Worm (Caenorhabditis elegans): ENCODE results near the gene nas-31.

DNA sequence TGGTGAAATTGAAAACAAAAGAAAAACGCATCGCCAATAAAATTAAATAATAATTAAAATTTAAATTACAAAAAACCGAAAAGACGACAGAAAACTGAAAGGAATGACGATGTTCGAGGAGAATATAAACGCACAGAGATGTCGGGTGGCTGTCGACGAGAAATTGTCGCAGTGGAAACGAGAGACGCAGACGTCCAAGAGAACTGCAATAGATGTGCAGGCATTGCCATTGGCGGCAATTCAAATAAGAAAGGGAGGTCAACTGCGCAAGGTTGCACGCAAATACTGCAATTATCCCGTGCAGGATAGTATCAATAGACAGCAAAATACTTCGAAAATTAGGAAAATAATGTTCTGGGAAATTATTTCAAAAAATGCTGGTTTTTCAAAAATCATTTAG lies 24.5 kb downstream of the nas-31 start:
- TF ChIP-seq C34F6.9 (tag; optimal IDR thresholded peaks at IDR 0.05) (peak; percentile 100), snpc-4 (tag; optimal IDR thresholded peaks at IDR 0.05) (peak; percentile 89), nhr-237 (tag; optimal IDR thresholded peaks at IDR 0.05) (peak; percentile 85), ceh-82 (tag; optimal IDR thresholded peaks at IDR 0.05) (peak; percentile 93), skn-1 (tag; optimal IDR thresholded peaks at IDR 0.05) (peak; percentile 80)

Measured in whole organism, L2 larva.